Fruit fly (Drosophila melanogaster) whole organism, embryonic: ENCODE measurements around the gene CG13850.

Experiments
- CG1024 ChIP-seq: fragments of 200-800 bp; sonication (Bioruptor generic); IDR thresholded peaks from 2 replicates; pipeline ENCODE4 v1.3.6; 2022; ENCODE audit warnings: missing biosample characterization, missing genetic modification characterization
- CG11696 ChIP-seq: fragments of 200-800 bp; sonication (Bioruptor generic); IDR thresholded peaks from 2 replicates; pipeline ENCODE4 v1.3.6; 2022; ENCODE audit warnings: missing biosample characterization, missing genetic modification characterization
- CG1233 ChIP-seq: fragments of 200-800 bp; sonication (Bioruptor generic); optimal IDR thresholded peaks from 4 replicates; lab custom pipeline; 2018; ENCODE audit warnings: missing biosample characterization, mild to moderate bottlenecking, missing genetic modification characterization
- CG14965 ChIP-seq: fragments of 200-800 bp; sonication (Bioruptor generic); optimal IDR thresholded peaks from 2 replicates; lab custom pipeline; 2016; ENCODE audit warnings: missing biosample characterization, missing genetic modification characterization, borderline replicate concordance
- CG15514 ChIP-seq: fragments of 200-800 bp; sonication (Bioruptor generic); optimal IDR thresholded peaks from 3 replicates; lab custom pipeline; 2017; ENCODE audit warnings: missing biosample characterization, missing genetic modification characterization, mild to moderate bottlenecking, moderate library complexity, missing genetic modification reagents
- CG15601 ChIP-seq: fragments of 200-800 bp; sonication (Bioruptor generic); optimal IDR thresholded peaks from 3 replicates; lab custom pipeline; 2019; ENCODE audit warnings: missing biosample characterization, mild to moderate bottlenecking, missing genetic modification characterization, moderate library complexity
- CG1603 ChIP-seq: fragments of 200-800 bp; sonication (Bioruptor generic); optimal IDR thresholded peaks from 2 replicates; lab custom pipeline; 2019; ENCODE audit warnings: missing biosample characterization, mild to moderate bottlenecking, missing genetic modification characterization, moderate library complexity
- CG17361 ChIP-seq: fragments of 200-800 bp; sonication (Bioruptor generic); IDR thresholded peaks from 3 replicates; pipeline ENCODE4 v1.3.6; 2022; ENCODE audit warnings: missing biosample characterization, missing genetic modification characterization
- CG17829 ChIP-seq: fragments of 200-800 bp; optimal IDR thresholded peaks from 2 replicates; lab custom pipeline; 2019; ENCODE audit warnings: missing biosample characterization, mild to moderate bottlenecking, missing genetic modification characterization, moderate library complexity
- CG2678 ChIP-seq: fragments of 200-800 bp; sonication (Bioruptor generic); optimal IDR thresholded peaks from 3 replicates; lab custom pipeline; 2019; ENCODE audit warnings: missing biosample characterization, mild to moderate bottlenecking, missing genetic modification characterization, moderate library complexity
- CG3065 ChIP-seq: fragments of 200-800 bp; sonication (Bioruptor generic); optimal IDR thresholded peaks from 2 replicates; lab custom pipeline; 2016; ENCODE audit warnings: missing biosample characterization, missing genetic modification characterization
- CG31441 ChIP-seq: fragments of 200-800 bp; sonication (Bioruptor generic); IDR thresholded peaks from 2 replicates; pipeline ENCODE4 v1.3.6; 2022; ENCODE audit warnings: missing biosample characterization, missing genetic modification characterization
- CG3163 ChIP-seq: fragments of 200-800 bp; sonication (Bioruptor generic); optimal IDR thresholded peaks from 3 replicates; lab custom pipeline; 2016; ENCODE audit warnings: missing biosample characterization, missing genetic modification characterization
- CG3838 ChIP-seq: fragments of 200-800 bp; sonication (Bioruptor generic); optimal IDR thresholded peaks from 3 replicates; lab custom pipeline; 2016; ENCODE audit warnings: missing biosample characterization, missing genetic modification characterization
- CG5245 ChIP-seq: fragments of 200-800 bp; sonication (Bioruptor generic); optimal IDR thresholded peaks from 3 replicates; lab custom pipeline; 2016; ENCODE audit warnings: missing biosample characterization, missing genetic modification characterization
- CG6272 ChIP-seq: fragments of 200-800 bp; sonication (Bioruptor generic); IDR thresholded peaks from 2 replicates; pipeline ENCODE4 v1.3.6; 2022; ENCODE audit warnings: missing biosample characterization, missing genetic modification characterization
- CG6683 ChIP-seq: fragments of 200-800 bp; sonication (Bioruptor generic); optimal IDR thresholded peaks from 2 replicates; lab custom pipeline; 2017; ENCODE audit warnings: missing biosample characterization, mild to moderate bottlenecking, missing genetic modification characterization, missing genetic modification reagents
- CG6765 ChIP-seq: fragments of 200-800 bp; sonication (Bioruptor generic); optimal IDR thresholded peaks from 3 replicates; lab custom pipeline; 2017; ENCODE audit warnings: missing biosample characterization, mild to moderate bottlenecking, missing genetic modification characterization
- CG7271 ChIP-seq: fragments of 200-800 bp; sonication (Bioruptor generic); optimal IDR thresholded peaks from 2 replicates; lab custom pipeline; 2018; ENCODE audit warnings: missing biosample characterization, mild to moderate bottlenecking, missing genetic modification characterization, moderate library complexity
- CG7556 ChIP-seq: fragments of 200-800 bp; sonication (Bioruptor generic); optimal IDR thresholded peaks from 2 replicates; lab custom pipeline; 2017; ENCODE audit warnings: missing biosample characterization, mild to moderate bottlenecking, missing genetic modification characterization
- CG9727 ChIP-seq: fragments of 200-800 bp; sonication (Bioruptor generic); optimal IDR thresholded peaks from 3 replicates; lab custom pipeline; 2017; ENCODE audit warnings: missing biosample characterization, mild to moderate bottlenecking, missing genetic modification characterization
- CG9817 ChIP-seq: fragments of 200-800 bp; sonication (Bioruptor generic); optimal IDR thresholded peaks from 2 replicates; lab custom pipeline; 2018; ENCODE audit warnings: missing biosample characterization, mild to moderate bottlenecking, missing genetic modification characterization, moderate library complexity
- Chrac-16 ChIP-seq: fragments of 200-800 bp; sonication (Bioruptor generic); optimal IDR thresholded peaks from 3 replicates; lab custom pipeline; 2016; ENCODE audit warnings: missing biosample characterization, missing genetic modification characterization
- CoRest ChIP-seq: fragments of 200-800 bp; sonication (Bioruptor generic); optimal IDR thresholded peaks from 3 replicates; lab custom pipeline; 2018; ENCODE audit warnings: missing biosample characterization, mild to moderate bottlenecking, missing genetic modification characterization, moderate library complexity
- Dip3 ChIP-seq: fragments of 200-800 bp; sonication (Bioruptor generic); optimal IDR thresholded peaks from 3 replicates; lab custom pipeline; 2016; ENCODE audit warnings: missing biosample characterization, missing genetic modification characterization
- E2f1 ChIP-seq: fragments of 200-800 bp; sonication (Bioruptor generic); IDR thresholded peaks from 2 replicates; pipeline ENCODE4 v1.3.6; 2022; ENCODE audit warnings: missing biosample characterization, missing genetic modification characterization
- E2f2 ChIP-seq: fragments of 200-800 bp; sonication (Bioruptor generic); IDR thresholded peaks from 2 replicates; pipeline ENCODE4 v1.3.6; 2022; ENCODE audit warnings: missing biosample characterization, missing genetic modification characterization
- ERR ChIP-seq: fragments of 200-800 bp; sonication (Bioruptor generic); optimal IDR thresholded peaks from 2 replicates; lab custom pipeline; 2016; ENCODE audit warnings: missing biosample characterization, missing genetic modification characterization
- HLH4C ChIP-seq: fragments of 200-800 bp; sonication (Bioruptor generic); IDR thresholded peaks from 3 replicates; pipeline ENCODE4 v1.3.6; 2022; ENCODE audit warnings: missing biosample characterization, missing genetic modification characterization; ENCODE audit not compliant: partially characterized antibody
- Hr3 ChIP-seq: fragments of 200-800 bp; sonication (Bioruptor generic); optimal IDR thresholded peaks from 3 replicates; lab custom pipeline; 2016; ENCODE audit warnings: missing biosample characterization, missing genetic modification characterization
- Kr ChIP-seq: fragments of 200-800 bp; sonication (Bioruptor generic); optimal IDR thresholded peaks from 2 replicates; lab custom pipeline; 2017; ENCODE audit warnings: missing biosample characterization, mild to moderate bottlenecking, missing genetic modification characterization
- Med ChIP-seq: fragments of 200-800 bp; sonication (Bioruptor generic); peaks from one replicate; lab custom pipeline; 2016; ENCODE audit warnings: missing biosample characterization, missing genetic modification characterization, mild to moderate bottlenecking, inconsistent platforms, moderate library complexity
- NFAT ChIP-seq: fragments of 200-800 bp; sonication (Bioruptor generic); IDR thresholded peaks from 2 replicates; pipeline ENCODE4 v1.3.6; 2022; ENCODE audit warnings: missing biosample characterization, missing genetic modification characterization
- Nf-YA ChIP-seq: fragments of 200-800 bp; sonication (Bioruptor generic); IDR thresholded peaks from 2 replicates; pipeline ENCODE4 v1.3.6; 2022; ENCODE audit warnings: missing biosample characterization, missing genetic modification characterization
- Ravus ChIP-seq: fragments of 200-800 bp; sonication (Bioruptor generic); IDR thresholded peaks from 2 replicates; pipeline ENCODE4 v1.3.6; 2022; ENCODE audit warnings: missing biosample characterization, missing genetic modification characterization
- Rx ChIP-seq: fragments of 200-800 bp; sonication (Bioruptor generic); IDR thresholded peaks from 2 replicates; pipeline ENCODE4 v1.3.6; 2022; ENCODE audit warnings: missing biosample characterization, missing genetic modification characterization
- ac ChIP-seq: fragments of 200-800 bp; sonication (Bioruptor generic); optimal IDR thresholded peaks from 3 replicates; lab custom pipeline; 2017; ENCODE audit warnings: missing biosample characterization, mild to moderate bottlenecking, missing genetic modification characterization
- chinmo ChIP-seq: fragments of 200-800 bp; sonication (Bioruptor generic); IDR thresholded peaks from 4 replicates; pipeline ENCODE4 v1.3.6; 2022; ENCODE audit warnings: missing biosample characterization, missing genetic modification characterization; ENCODE audit not compliant: partially characterized antibody
- crc ChIP-seq: fragments of 200-800 bp; sonication (Bioruptor generic); optimal IDR thresholded peaks from 2 replicates; lab custom pipeline; 2016; ENCODE audit warnings: missing biosample characterization, missing genetic modification characterization
- danr ChIP-seq: fragments of 200-800 bp; sonication (Bioruptor generic); IDR thresholded peaks from 2 replicates; pipeline ENCODE4 v1.3.6; 2022; ENCODE audit warnings: missing biosample characterization, missing genetic modification characterization
- emc ChIP-seq: fragments of 200-800 bp; sonication (Bioruptor generic); optimal IDR thresholded peaks from 2 replicates; lab custom pipeline; 2016; ENCODE audit warnings: missing biosample characterization, missing genetic modification characterization
- fd96Cb ChIP-seq: fragments of 200-800 bp; sonication (Bioruptor generic); optimal IDR thresholded peaks from 2 replicates; lab custom pipeline; 2018; ENCODE audit warnings: missing biosample characterization, mild to moderate bottlenecking, missing genetic modification characterization, moderate library complexity
- gro ChIP-seq: fragments of 200-800 bp; sonication (Bioruptor generic); optimal IDR thresholded peaks from 2 replicates; lab custom pipeline; 2016; ENCODE audit warnings: missing biosample characterization, missing genetic modification characterization
- pb ChIP-seq: fragments of 200-800 bp; sonication (Bioruptor generic); optimal IDR thresholded peaks from 3 replicates; lab custom pipeline; 2016; ENCODE audit warnings: missing biosample characterization, missing genetic modification characterization
- pum ChIP-seq: fragments of 200-800 bp; sonication (Bioruptor generic); optimal IDR thresholded peaks from 2 replicates; lab custom pipeline; 2016; ENCODE audit warnings: missing biosample characterization, missing genetic modification characterization
- ro ChIP-seq: fragments of 200-800 bp; sonication (Bioruptor generic); IDR thresholded peaks from 2 replicates; pipeline ENCODE4 v1.3.6; 2022; ENCODE audit warnings: missing biosample characterization, missing genetic modification characterization
- sens-2 ChIP-seq: fragments of 200-800 bp; sonication (Bioruptor generic); IDR thresholded peaks from 2 replicates; pipeline ENCODE4 v1.3.6; 2022; ENCODE audit warnings: missing biosample characterization, missing genetic modification characterization
- sqz ChIP-seq: fragments of 200-800 bp; sonication (Bioruptor generic); optimal IDR thresholded peaks from 3 replicates; lab custom pipeline; 2018; ENCODE audit warnings: missing biosample characterization, mild to moderate bottlenecking, missing genetic modification characterization
- tll ChIP-seq, 2 experiments: fragments of 200-800 bp in 1 of 2; fragments of >200 bp in 1 of 2; sonication (Bioruptor generic) in 1 of 2; optimal IDR thresholded peaks; 2 replicates each; lab custom pipeline; 2017 to 2019; ENCODE audit warnings: missing biosample characterization in 2 of 2, missing genetic modification characterization in 2 of 2, mild to moderate bottlenecking in 1 of 2, moderate library complexity in 1 of 2
- toy ChIP-seq: fragments of 200-800 bp; sonication (Bioruptor generic); IDR thresholded peaks from 2 replicates; pipeline ENCODE4 v1.3.6; 2022; ENCODE audit warnings: missing biosample characterization, missing genetic modification characterization
- vvl ChIP-seq: fragments of 200-800 bp; sonication (Bioruptor generic); IDR thresholded peaks from 2 replicates; pipeline ENCODE4 v1.3.6; 2022; ENCODE audit warnings: missing biosample characterization, missing genetic modification characterization
- wor ChIP-seq: fragments of 200-800 bp; sonication (Bioruptor generic); IDR thresholded peaks from 2 replicates; pipeline ENCODE4 v1.3.6; 2022; ENCODE audit warnings: missing biosample characterization, missing genetic modification characterization

The CG13850 gene

dm6 chr3R:22421618-22422017 lies 10.9 kb upstream of the CG13850 start (continued):
- TF ChIP-seq Nf-YA (GFP tag; lab: Robert Waterston, UW) (0 out of 2 replicates have a peak, but pooled peaks have one; percentile 28), Dip3 (GFP tag; lab: Kevin White, UChicago) (peak; percentile 56), emc (GFP tag; lab: Kevin White, UChicago) (no peak), CoRest (tag; lab: Kevin White, UChicago) (no peak), wor (GFP tag; lab: Robert Waterston, UW) (no peak), HLH4C (no peak), gro (GFP tag; lab: Kevin White, UChicago) (peak; percentile 27), CG7556 (GFP tag; lab: Kevin White, UChicago) (peak; percentile 35), pb (GFP tag; lab: Kevin White, UChicago) (peak; percentile 42), vvl (GFP tag; lab: Robert Waterston, UW) (peak; percentile 90), sqz (GFP tag; lab: Kevin White, UChicago) (no peak), CG11696 (peak; percentile 43; the same call in 1 of the 2 replicates), CG3838 (GFP tag; lab: Kevin White, UChicago) (no peak), CG5245 (peak; percentile 40), CG1024 (GFP tag; lab: Robert Waterston, UW) (no peak), Ravus (GFP tag; lab: Robert Waterston, UW) (peak; percentile 43), danr (GFP tag; lab: Robert Waterston, UW) (peak; percentile 64; the same call in 1 of the 2 replicates), Med (GFP tag; lab: Kevin White, UChicago) (peak; percentile 87), E2f2 (peak; percentile 36), Hr3 (GFP tag; lab: Kevin White, UChicago) (peak; percentile 41), CG17829 (tag; lab: Kevin White, UChicago) (peak; percentile 41), CG15514 (GFP tag; lab: Kevin White, UChicago) (peak; percentile 12), sens-2 (GFP tag; lab: Robert Waterston, UW) (no peak), pum (GFP tag; lab: Kevin White, UChicago) (peak; percentile 26), NFAT (GFP tag; lab: Robert Waterston, UW) (peak; percentile 70; the same call in 1 of the 2 replicates), CG14965 (GFP tag; lab: Kevin White, UChicago) (no peak), tll (GFP tag; optimal IDR thresholded peaks at IDR 0.05; lab: Kevin White, UChicago) (no peak), Rx (0 out of 2 replicates have a peak, but pooled peaks have one; percentile 34), E2f1 (peak; percentile 80), CG17361 (GFP tag; lab: Robert Waterston, UW) (peak; percentile 47; the same call in 1 of the 3 replicates), CG1603 (tag; lab: Kevin White, UChicago) (no peak), fd96Cb (peak; percentile 54), CG9817 (tag; lab: Kevin White, UChicago) (peak; percentile 75), CG3065 (GFP tag; lab: Kevin White, UChicago) (no peak), crc (GFP tag; lab: Kevin White, UChicago) (peak; percentile 73), toy (GFP tag; lab: Robert Waterston, UW) (no peak), CG31441 (GFP tag; lab: Robert Waterston, UW) (peak; percentile 56)
- TF ChIP-seq, all 482 proteins: peak for 219

dm6 chr3R:22420911-22421310 lies 10.2 kb upstream of the CG13850 start, which contains the start of the genes Nop56 and mats:
Gene Nop56, minus strand, starts transcription at chr3R:22421068.
Gene mats, plus strand, starts transcription at chr3R:22421161.
- TF ChIP-seq CG2678 (tag; lab: Kevin White, UChicago) (no peak), ERR (GFP tag; lab: Kevin White, UChicago) (no peak), Ravus (GFP tag; lab: Robert Waterston, UW) (no peak), CG6683 (GFP tag; lab: Kevin White, UChicago) (no peak), CG7271 (tag; lab: Kevin White, UChicago) (no peak), Chrac-16 (GFP tag; lab: Kevin White, UChicago) (no peak), ro (GFP tag; lab: Robert Waterston, UW) (no peak), chinmo (GFP tag; lab: Robert Waterston, UW) (0 out of 4 replicates have a peak, but pooled peaks have one; percentile 75), CG9727 (GFP tag; lab: Kevin White, UChicago) (no peak), CG6765 (GFP tag; lab: Kevin White, UChicago) (no peak), Kr (no peak), ac (GFP tag; lab: Kevin White, UChicago) (no peak), CG6272 (GFP tag; lab: Robert Waterston, UW) (no peak), CG3163 (no peak), CG15601 (peak; percentile 25), CG1233 (GFP tag; lab: Kevin White, UChicago) (no peak)
